Worm (Caenorhabditis elegans): ENCODE measurements around the gene Y46G5A.39.
"Not testable (repeated sequence)": the region's sequence is repeated elsewhere in the genome, so short reads cannot be mapped to it uniquely, and the experiment has no call there.

Gene Y46G5A.39

DNA sequence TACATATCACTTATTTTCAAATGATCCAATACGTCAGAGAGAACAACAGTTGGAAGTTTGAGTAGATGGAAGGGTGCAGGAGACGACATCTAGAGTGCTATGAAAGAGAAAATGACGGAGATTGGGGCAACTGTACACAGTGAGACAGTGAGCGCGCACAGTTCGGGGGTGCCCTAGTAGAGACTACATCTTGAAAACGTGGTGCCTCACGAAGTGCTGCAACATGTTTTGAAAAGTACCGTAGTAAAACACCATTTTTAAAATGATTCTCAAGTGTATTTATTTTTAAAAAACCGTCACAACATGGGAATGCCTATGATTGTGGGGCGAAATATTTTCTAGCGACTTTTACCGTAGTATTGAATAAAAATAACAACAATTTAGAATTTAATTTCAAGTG is at the start of gene Y46G5A.39:
Gene Y46G5A.39 (minus strand): TSS at position 101 of the 400 bp plus-strand sequence.
- not testable (repeated sequence) for TF ChIP-seq flt-1 (GFP tag; IDR thresholded peaks at IDR 0.05); tra-4 (tag; optimal IDR thresholded peaks at IDR 0.05); ceh-36 (tag; optimal IDR thresholded peaks at IDR 0.05)

DNA sequence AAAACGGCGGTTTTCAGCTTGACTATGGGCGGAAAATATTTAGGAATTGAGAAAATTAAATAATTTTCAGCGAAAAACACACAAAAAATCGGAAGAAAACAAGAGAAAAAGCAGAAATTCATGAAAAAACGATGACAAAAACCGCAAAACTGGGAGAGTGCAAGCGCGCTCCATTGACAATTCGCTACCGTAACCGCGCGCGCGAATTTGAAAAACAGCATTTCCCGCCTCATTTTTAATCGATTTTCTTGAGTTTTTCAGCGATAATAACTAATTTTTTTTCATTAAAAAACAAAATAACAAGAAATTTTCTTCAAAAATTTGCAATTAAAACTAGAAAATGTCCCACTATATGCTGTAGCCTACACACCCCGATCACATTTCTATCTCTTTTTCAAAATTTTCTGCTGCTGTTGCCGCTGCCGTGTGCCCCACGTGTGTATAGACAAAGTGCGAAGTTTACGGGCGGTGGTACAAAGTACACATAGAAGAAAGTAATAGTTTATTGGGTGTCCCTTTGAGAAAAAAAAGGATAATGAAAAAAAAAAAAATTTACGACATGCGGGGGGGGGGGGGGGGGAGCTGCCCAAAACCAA is 46.4 kb upstream of the Y46G5A.39 start:
- TF ChIP-seq ets-7 (tag; optimal IDR thresholded peaks at IDR 0.05) (no peak), ceh-36 (tag; optimal IDR thresholded peaks at IDR 0.05) (no peak), aly-1 (tag; optimal IDR thresholded peaks at IDR 0.05) (no peak), ama-1 (optimal IDR thresholded peaks at IDR 0.05) (no peak)

DNA sequence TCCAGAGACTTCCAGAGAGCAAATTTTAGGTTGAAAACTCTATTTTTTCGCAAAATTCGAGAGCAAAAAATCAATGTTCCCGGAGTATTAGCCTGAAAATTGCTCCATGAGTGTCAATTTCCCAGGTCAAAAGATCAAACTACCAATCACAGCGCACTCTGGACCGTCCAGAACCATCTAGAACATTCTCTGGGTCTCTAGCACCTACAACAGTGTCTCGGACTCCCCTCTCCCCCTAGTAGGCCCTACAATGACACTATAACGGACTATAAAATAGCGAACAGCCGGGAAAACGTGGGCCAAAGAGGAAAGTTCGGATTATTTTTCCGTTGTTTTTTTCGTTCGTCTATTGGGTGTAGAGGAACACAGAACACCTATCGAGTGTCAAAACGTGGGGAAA is 45.7 kb upstream of the Y46G5A.39 start:
- TF ChIP-seq tbx-11 (GFP tag; IDR thresholded peaks at IDR 0.05) = no peak
- TF ChIP-seq sea-1 (GFP tag; conservative IDR thresholded peaks at IDR 0.05) = no peak
- no peak for TF ChIP-seq scrt-1 (GFP tag; IDR thresholded peaks at IDR 0.05)
- TF ChIP-seq flt-1 (GFP tag; IDR thresholded peaks at IDR 0.05) = no peak
- TF ChIP-seq ama-1 (optimal IDR thresholded peaks at IDR 0.05) = no peak
- no peak for TF ChIP-seq tbx-37 (GFP tag; conservative IDR thresholded peaks at IDR 0.05)
- no peak for TF ChIP-seq ceh-36 (tag; optimal IDR thresholded peaks at IDR 0.05)
- TF ChIP-seq aly-1 (tag; optimal IDR thresholded peaks at IDR 0.05) = no peak
- TF ChIP-seq F13C5.2 (tag; optimal IDR thresholded peaks at IDR 0.05) = no peak
- TF ChIP-seq hnd-1 (tag; optimal IDR thresholded peaks at IDR 0.05) = no peak
- TF ChIP-seq ceh-13 (GFP tag; optimal IDR thresholded peaks at IDR 0.05) = no peak
- TF ChIP-seq tra-4 (tag; optimal IDR thresholded peaks at IDR 0.05) = no peak
- no peak for TF ChIP-seq B0310.2 (tag; optimal IDR thresholded peaks at IDR 0.05)
- TF ChIP-seq hmg-4 (GFP tag; optimal IDR thresholded peaks at IDR 0.05) = no peak

DNA sequence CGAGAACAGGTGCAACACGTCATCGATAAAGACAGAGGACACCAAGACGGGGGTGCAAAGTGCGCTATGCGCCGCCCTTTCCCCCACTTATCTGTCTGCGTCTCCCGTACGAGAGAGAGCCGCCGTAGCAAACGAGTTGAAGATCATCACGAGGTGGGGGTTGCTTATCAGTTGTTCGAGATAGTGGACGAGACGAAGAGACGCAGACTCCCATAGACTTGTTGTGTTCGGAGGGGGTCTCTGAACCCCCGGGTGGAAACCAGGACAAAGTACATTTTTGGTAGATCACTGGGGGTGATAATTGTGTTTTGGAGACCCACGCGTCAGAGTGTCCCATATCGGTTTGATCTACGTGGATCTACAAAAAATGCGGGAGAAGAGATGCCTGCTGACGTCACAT is 45.2 kb upstream of the Y46G5A.39 start:
- no peak for TF ChIP-seq tra-4 (tag; optimal IDR thresholded peaks at IDR 0.05)
- no peak for TF ChIP-seq ceh-36 (tag; optimal IDR thresholded peaks at IDR 0.05)
- no peak for TF ChIP-seq ets-7 (tag; optimal IDR thresholded peaks at IDR 0.05)
- TF ChIP-seq scrt-1 (GFP tag; IDR thresholded peaks at IDR 0.05) = no peak
- TF ChIP-seq ama-1 (optimal IDR thresholded peaks at IDR 0.05) = no peak
- TF ChIP-seq aly-1 (tag; optimal IDR thresholded peaks at IDR 0.05) = no peak
- TF ChIP-seq hnd-1 (tag; optimal IDR thresholded peaks at IDR 0.05) = no peak
- TF ChIP-seq hmg-4 (GFP tag; optimal IDR thresholded peaks at IDR 0.05) = no peak
- TF ChIP-seq tbx-11 (GFP tag; IDR thresholded peaks at IDR 0.05) = no peak
- TF ChIP-seq pes-1 (GFP tag; IDR thresholded peaks at IDR 0.05) = no peak
- no peak for TF ChIP-seq F13C5.2 (tag; optimal IDR thresholded peaks at IDR 0.05)
- TF ChIP-seq tbx-37 (GFP tag; conservative IDR thresholded peaks at IDR 0.05) = no peak
- no peak for TF ChIP-seq sea-1 (GFP tag; conservative IDR thresholded peaks at IDR 0.05)
- no peak for TF ChIP-seq B0310.2 (tag; optimal IDR thresholded peaks at IDR 0.05)
- TF ChIP-seq ceh-13 (GFP tag; optimal IDR thresholded peaks at IDR 0.05) = no peak
- TF ChIP-seq hmbx-1 (tag; optimal IDR thresholded peaks at IDR 0.05) = no peak

DNA sequence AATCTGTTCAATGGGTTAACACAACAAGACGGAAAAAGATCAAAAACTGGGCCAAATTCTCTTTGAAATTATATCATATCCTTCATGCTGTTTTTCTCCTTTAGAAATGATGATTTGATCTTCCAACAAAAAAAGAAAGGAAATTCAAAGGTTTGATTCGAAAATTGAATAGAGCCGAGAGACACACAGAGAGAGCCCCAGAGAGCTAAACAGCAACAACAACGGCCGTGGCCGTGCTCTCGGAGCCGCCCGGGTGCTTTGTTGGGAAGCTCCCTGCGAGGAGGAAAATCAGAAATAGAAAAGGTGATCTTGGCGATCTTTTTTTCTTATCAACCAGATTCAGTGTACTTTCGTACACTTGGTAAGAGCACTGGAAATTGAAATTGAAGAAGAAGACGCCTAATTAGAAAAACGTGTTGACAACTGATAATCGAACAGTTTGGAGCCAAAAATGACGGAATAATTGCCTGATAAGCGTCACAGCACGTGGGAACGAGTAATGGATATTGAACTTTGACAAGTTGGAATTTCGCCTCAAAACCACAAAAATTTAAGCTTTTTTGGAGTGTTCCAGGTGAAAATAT is 43.7 kb upstream of the Y46G5A.39 start:
- TF ChIP-seq flt-1 (GFP tag; IDR thresholded peaks at IDR 0.05) = no peak

DNA sequence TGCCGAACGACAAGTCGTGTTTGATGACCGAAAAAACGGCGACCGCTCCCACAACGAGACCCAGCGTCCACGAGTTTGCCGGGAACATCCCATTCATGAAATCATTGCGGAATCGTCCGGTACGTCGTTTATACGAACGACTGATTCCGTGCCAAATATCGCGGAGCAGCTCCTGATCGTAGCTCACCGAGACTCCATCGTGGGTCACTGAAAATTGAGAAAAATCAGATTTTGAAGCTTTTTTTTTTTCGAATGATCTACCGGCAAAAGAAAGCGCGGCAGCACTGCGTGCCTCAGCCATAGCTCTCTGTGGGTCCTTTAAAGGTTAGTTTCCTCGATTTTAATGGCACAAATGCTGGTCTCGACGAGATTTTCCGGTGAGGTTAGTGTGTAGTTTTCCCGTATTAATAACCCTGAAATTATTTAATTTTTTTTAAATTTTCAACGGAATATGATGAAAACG is 42.4 kb upstream of the Y46G5A.39 start, which contains the start of gene cpt-1:
Gene cpt-1 (minus strand): TSS at position 413 of the 463 bp plus-strand sequence.
- TF ChIP-seq ama-1 (optimal IDR thresholded peaks at IDR 0.05) (no peak), tra-4 (tag; optimal IDR thresholded peaks at IDR 0.05) (no peak)

DNA sequence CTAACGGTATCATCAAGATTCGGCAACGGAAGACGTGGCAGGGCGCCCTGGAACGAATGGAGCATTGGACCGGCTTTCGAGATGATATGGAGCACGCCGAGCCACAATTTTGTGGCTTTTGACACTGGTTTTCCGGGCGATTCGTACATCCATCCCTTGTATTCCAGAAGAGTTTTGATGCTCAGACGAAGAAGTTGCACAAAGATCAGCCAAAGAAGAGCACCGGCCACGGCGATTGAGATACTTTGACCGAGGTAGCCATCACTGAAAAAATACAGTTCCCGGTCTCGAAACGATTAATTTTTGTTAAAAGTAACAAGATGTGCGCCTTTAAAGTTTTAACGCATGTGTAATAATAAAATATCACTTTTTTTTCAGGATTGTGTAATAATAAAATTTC is 41.6 kb upstream of the Y46G5A.39 start:
- TF ChIP-seq sea-1 (GFP tag; conservative IDR thresholded peaks at IDR 0.05) (no peak), ets-7 (tag; optimal IDR thresholded peaks at IDR 0.05) (no peak), tbx-11 (GFP tag; IDR thresholded peaks at IDR 0.05) (no peak), hnd-1 (tag; optimal IDR thresholded peaks at IDR 0.05) (no peak), F13C5.2 (tag; optimal IDR thresholded peaks at IDR 0.05) (no peak), B0310.2 (tag; optimal IDR thresholded peaks at IDR 0.05) (no peak), tra-4 (tag; optimal IDR thresholded peaks at IDR 0.05) (no peak)

DNA sequence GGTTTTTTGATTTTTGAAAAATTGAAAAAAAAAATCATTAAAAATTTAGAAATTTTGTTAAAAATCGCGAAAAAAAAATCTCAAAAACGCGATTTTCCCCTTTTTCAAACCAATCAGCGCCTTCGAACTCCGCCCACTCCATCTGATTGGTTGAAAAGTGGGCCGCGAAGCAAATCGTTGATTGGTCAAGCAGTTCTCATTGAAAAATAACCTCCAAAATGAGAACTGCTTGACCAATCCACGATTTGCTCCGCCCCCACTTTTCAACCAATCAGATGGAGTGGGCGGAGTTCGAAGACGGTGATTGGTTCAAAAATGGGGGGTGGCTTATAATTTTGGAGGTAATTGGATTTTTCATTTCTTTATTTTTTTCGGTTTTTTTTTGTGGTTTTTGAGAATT is 36.8 kb upstream of the Y46G5A.39 start:
- TF ChIP-seq ama-1 (optimal IDR thresholded peaks at IDR 0.05) (no peak), flt-1 (GFP tag; IDR thresholded peaks at IDR 0.05) (no peak), tbx-37 (GFP tag; conservative IDR thresholded peaks at IDR 0.05) (no peak), hnd-1 (tag; optimal IDR thresholded peaks at IDR 0.05) (no peak), F13C5.2 (tag; optimal IDR thresholded peaks at IDR 0.05) (no peak), ceh-13 (GFP tag; optimal IDR thresholded peaks at IDR 0.05) (no peak), hmg-4 (GFP tag; optimal IDR thresholded peaks at IDR 0.05) (no peak), scrt-1 (GFP tag; IDR thresholded peaks at IDR 0.05) (no peak), tra-4 (tag; optimal IDR thresholded peaks at IDR 0.05) (no peak)

DNA sequence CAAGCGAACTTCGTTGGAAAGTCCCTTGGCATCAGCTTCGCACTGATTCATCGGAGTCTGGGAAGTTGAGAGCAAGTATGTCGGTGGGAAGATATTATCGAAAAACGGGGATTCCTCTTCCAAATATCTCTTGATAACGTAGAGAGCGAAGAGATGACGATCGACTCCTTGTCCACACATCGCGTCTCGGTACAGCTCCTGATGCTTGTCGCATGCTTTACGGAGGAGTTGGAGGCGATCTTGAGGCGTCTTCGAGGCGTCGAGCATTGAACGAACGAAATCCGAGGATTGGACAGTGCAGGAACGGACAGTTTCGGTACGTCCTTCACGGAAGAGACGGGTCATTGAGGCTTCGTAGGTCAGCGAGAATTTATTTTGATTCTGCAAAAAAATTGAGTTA is 35.9 kb upstream of the Y46G5A.39 start:
- TF ChIP-seq pes-1 (GFP tag; IDR thresholded peaks at IDR 0.05) (no peak), aly-1 (tag; optimal IDR thresholded peaks at IDR 0.05) (peak; percentile 49)
